Worm (Caenorhabditis elegans) whole organism, young adult: ENCODE measurements around the gene dkf-2.

Source experiments
- B0261.1 ChIP-seq: sonication (generic microtip); optimal IDR thresholded peaks from 2 replicates; lab custom pipeline; 2016; ENCODE audit warnings: mild to moderate bottlenecking, missing genetic modification characterization, moderate library complexity, missing compliant biosample characterization
- F37B4.10 ChIP-seq: fragments of 200-800 bp; sonication (Bioruptor generic); IDR thresholded peaks from 2 replicates; pipeline ENCODE4 v1.3.6; 2022; ENCODE audit warnings: missing genetic modification characterization, missing compliant biosample characterization
- K12H6.12 ChIP-seq: fragments of 200-800 bp; sonication (Bioruptor generic); optimal IDR thresholded peaks from 2 replicates; lab custom pipeline; 2018; ENCODE audit warnings: mild to moderate bottlenecking, missing genetic modification characterization, missing compliant biosample characterization
- ama-1 ChIP-seq, 3 experiments: fragments of 150-350 bp in 1 of 3; sonication (generic microtip) in 2 of 3; optimal IDR thresholded peaks; 2 replicates each; lab custom pipeline; 2014 to 2018; ENCODE audit warnings: missing biosample characterization in 2 of 3, missing genetic modification characterization in 2 of 3, missing genetic modification reagents in 2 of 3
- attf-3 ChIP-seq: fragments of 200-800 bp; sonication (Bioruptor generic); conservative IDR thresholded peaks from 2 replicates; pipeline ENCODE4 v1.3.6; 2022; ENCODE audit warnings: missing genetic modification reagents, missing genetic modification characterization, missing compliant biosample characterization
- chd-7 ChIP-seq: sonication (generic microtip); optimal IDR thresholded peaks from 2 replicates; lab custom pipeline; 2016; ENCODE audit warnings: mild to moderate bottlenecking, missing genetic modification characterization, moderate library complexity, missing compliant biosample characterization
- gei-17 ChIP-seq: fragments of 200-800 bp; sonication (Bioruptor generic); optimal IDR thresholded peaks from 2 replicates; lab custom pipeline; 2018; ENCODE audit warnings: mild to moderate bottlenecking, missing genetic modification characterization, missing compliant biosample characterization
- lir-1 ChIP-seq: fragments of 200-800 bp; sonication (Bioruptor generic); conservative IDR thresholded peaks from 2 replicates; pipeline ENCODE4 v1.3.6; 2022; ENCODE audit warnings: missing genetic modification reagents, missing genetic modification characterization, missing compliant biosample characterization
- lsl-1 ChIP-seq: fragments of 200-800 bp; sonication (Bioruptor generic); optimal IDR thresholded peaks from 2 replicates; lab custom pipeline; 2018; ENCODE audit warnings: mild to moderate bottlenecking, missing genetic modification characterization, moderate library complexity, missing compliant biosample characterization
- nfya-1 ChIP-seq: sonication (generic microtip); optimal IDR thresholded peaks from 2 replicates; lab custom pipeline; 2017; ENCODE audit warnings: antibody characterized with exemption, missing compliant biosample characterization, missing genetic modification characterization, borderline replicate concordance; ENCODE audit not compliant: insufficient read depth
- snpc-4 ChIP-seq, 5 experiments: fragments of 150-350 bp in 1 of 5; sonication (generic microtip) in 4 of 5; optimal IDR thresholded peaks; 2 replicates each; lab custom pipeline; 2014 to 2018; ENCODE audit warnings: missing genetic modification characterization in 5 of 5, missing biosample characterization in 3 of 5, antibody characterized with exemption in 2 of 5, mild to moderate bottlenecking in 2 of 5, missing compliant biosample characterization in 2 of 5, missing genotype in 2 of 5, moderate library complexity in 2 of 5, missing genetic modification reagents in 1 of 5
- unc-62 ChIP-seq: fragments of 150-350 bp; optimal IDR thresholded peaks from 2 replicates; lab custom pipeline; 2014; ENCODE audit warnings: missing biosample characterization, missing genetic modification reagents, missing genetic modification characterization
- ztf-3 ChIP-seq: fragments of 200-800 bp; sonication (Bioruptor generic); optimal IDR thresholded peaks from 2 replicates; lab custom pipeline; 2018; ENCODE audit warnings: mild to moderate bottlenecking, missing genetic modification characterization, missing compliant biosample characterization
- ztf-6 ChIP-seq: fragments of 200-800 bp; sonication (Bioruptor generic); IDR thresholded peaks from 2 replicates; pipeline ENCODE4 v1.3.6; 2022; ENCODE audit warnings: missing genetic modification reagents, missing genetic modification characterization, missing compliant biosample characterization

DNA sequence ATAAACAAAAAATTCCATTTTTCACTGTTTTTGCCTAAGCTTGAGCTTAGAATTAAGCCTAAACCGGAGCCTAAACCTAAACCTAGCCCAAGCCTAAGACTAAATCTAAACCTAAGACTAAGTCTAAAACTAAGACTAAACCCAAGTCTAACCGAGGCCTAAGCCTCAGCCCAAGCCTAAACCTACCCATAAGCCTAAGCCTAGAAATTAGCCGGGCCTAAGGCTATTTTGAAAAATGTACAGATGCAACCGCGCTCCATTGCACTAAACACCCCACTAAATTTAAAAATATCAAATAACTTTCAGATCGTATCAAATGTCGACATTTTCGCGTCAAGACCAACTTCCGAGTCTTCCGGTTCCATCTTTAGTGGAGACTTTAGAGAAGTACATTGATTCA lies 67.8 kb downstream of the dkf-2 start, which contains the start of gene T20B3.1:
- no peak for TF ChIP-seq ama-1 (optimal IDR thresholded peaks at IDR 0.05; lab: Kevin White, UChicago)
- TF ChIP-seq ama-1 (GFP tag; optimal IDR thresholded peaks at IDR 0.05; lab: Kevin White, UChicago): no peak
- TF ChIP-seq F37B4.10 (GFP tag; lab: Robert Waterston, UW): no peak
- no peak for TF ChIP-seq K12H6.12 (tag; lab: Kevin White, UChicago)
- TF ChIP-seq lir-1 (GFP tag; lab: Robert Waterston, UW): no peak
- TF ChIP-seq unc-62 (GFP tag; lab: Kevin White, UChicago): no peak
- TF ChIP-seq chd-7 (tag; lab: Kevin White, UChicago): no peak
- TF ChIP-seq nfya-1 (tag; lab: Kevin White, UChicago): no peak
- TF ChIP-seq ztf-6: no peak
- no peak for TF ChIP-seq snpc-4 (GFP tag; optimal IDR thresholded peaks at IDR 0.05; lab: Kevin White, UChicago)
- no peak for TF ChIP-seq snpc-4 (tag; optimal IDR thresholded peaks at IDR 0.05; lab: Kevin White, UChicago)
- TF ChIP-seq attf-3 (GFP tag; lab: Robert Waterston, UW): no peak
- TF ChIP-seq B0261.1 (tag; lab: Kevin White, UChicago): no peak
- no peak for TF ChIP-seq lsl-1 (GFP tag; lab: Kevin White, UChicago)
- no peak for TF ChIP-seq gei-17 (GFP tag; lab: Kevin White, UChicago)
- TF ChIP-seq ztf-3 (GFP tag; lab: Kevin White, UChicago): no peak
